Worm (Caenorhabditis elegans): ENCODE results near the gene cyd-1.
A peak's percentile ranks its signal among the peaks of the same experiment; 100 is the strongest.

The cyd-1 gene

DNA sequence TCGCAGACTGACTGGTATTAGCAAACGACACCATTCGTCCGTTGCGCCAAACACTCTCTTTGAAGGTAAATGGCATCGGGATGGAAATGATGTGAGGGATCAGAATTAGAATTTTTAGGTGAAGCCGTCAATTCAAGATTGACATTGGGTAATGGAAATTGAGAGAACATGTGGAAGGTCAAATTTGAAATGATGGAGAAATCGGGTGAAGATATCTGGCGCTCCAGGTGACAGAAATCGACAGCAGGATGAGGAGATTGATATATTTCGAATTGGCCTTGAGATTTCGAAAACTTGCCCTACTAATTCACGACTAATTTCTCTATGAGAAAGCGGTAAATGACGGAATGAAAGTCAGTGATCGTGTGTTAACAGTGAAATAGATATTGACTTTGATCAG, 42.2 kb downstream of the cyd-1 start:
- TF ChIP-seq lin-40 (tag; optimal IDR thresholded peaks at IDR 0.05) = no peak

DNA sequence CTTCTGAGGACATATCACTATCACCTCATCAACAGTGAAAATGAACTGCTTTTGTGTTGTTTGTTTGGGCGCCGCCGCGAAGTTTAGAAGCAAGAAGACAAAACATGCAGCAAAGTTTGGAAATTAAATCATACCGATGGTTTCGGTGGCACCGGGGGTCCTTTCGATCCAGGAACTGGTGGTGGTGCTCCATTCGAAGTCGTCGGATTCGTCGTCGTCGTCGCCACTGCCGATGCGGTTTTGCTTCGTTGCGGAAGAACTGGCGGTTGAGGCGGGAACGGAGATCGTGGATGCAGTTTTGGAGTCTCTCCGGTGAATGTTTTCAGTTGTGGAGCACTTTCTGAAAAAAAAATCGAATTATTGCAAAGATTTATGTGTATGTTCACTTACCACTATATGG, 43.1 kb downstream of the cyd-1 start:
- TF ChIP-seq zfh-2 (GFP tag; conservative IDR thresholded peaks at IDR 0.05) = peak; percentile 51; the same call in 1 of the 2 replicates
- TF ChIP-seq fkh-3 (tag; optimal IDR thresholded peaks at IDR 0.05) = no peak
- no peak for TF ChIP-seq sdz-38 (tag; optimal IDR thresholded peaks at IDR 0.05)

DNA sequence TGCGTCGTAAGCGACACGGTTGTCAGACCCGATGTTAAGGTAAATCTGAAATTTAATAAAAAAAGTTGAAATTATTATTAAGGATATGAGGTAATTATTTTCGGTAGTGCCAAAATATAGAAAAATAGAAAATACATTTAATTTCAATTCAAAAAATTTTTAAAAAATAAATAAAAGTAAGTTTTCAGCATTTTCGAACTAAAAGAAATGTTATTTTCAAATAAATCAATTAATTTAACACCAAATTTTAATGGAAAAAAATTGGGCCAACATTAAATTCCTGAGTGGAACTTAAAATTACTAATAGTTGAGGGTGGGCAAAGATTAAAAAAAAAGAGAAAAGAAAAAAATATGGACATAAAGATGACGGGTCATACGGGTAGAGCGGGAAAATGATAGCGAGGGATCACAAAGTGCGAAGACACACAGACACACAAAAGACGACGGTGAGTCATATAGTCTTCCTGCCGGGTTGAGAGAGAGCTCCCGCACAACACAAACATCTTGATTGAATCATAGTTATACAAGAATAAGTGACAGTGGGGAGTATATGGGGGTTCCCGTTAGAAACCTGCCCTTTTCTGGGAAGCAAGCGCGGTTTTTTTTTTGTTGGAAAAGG, 45.5 kb downstream of the cyd-1 start, which contains the start of gene max-2:
TSS of gene max-2 (minus strand) at position 51 of the 619 bp plus-strand sequence.
- no peak for TF ChIP-seq madf-8 (GFP tag; conservative IDR thresholded peaks at IDR 0.05)
- TF ChIP-seq ztf-25 (GFP tag; IDR thresholded peaks at IDR 0.05) = no peak
- TF ChIP-seq athp-1 (tag; optimal IDR thresholded peaks at IDR 0.05) = no peak
- no peak for TF ChIP-seq nhr-27 (tag; optimal IDR thresholded peaks at IDR 0.05)
- no peak for TF ChIP-seq K12H6.12 (tag; optimal IDR thresholded peaks at IDR 0.05)
- TF ChIP-seq nhr-80 (tag; optimal IDR thresholded peaks at IDR 0.05) = peak; percentile 66
- TF ChIP-seq F37B4.10 (GFP tag; IDR thresholded peaks at IDR 0.05) = no peak
- no peak for TF ChIP-seq cebp-1 (GFP tag; IDR thresholded peaks at IDR 0.05)
- TF ChIP-seq cebp-1 (tag; optimal IDR thresholded peaks at IDR 0.05) = peak; percentile 27
- TF ChIP-seq mxl-1 (tag; optimal IDR thresholded peaks at IDR 0.05) = no peak
- no peak for TF ChIP-seq aptf-3 (GFP tag; IDR thresholded peaks at IDR 0.05)
- no peak for TF ChIP-seq let-607 (tag; optimal IDR thresholded peaks at IDR 0.05)
- TF ChIP-seq dpl-1 (GFP tag; optimal IDR thresholded peaks at IDR 0.05) = no peak
- TF ChIP-seq nhr-90 (tag; optimal IDR thresholded peaks at IDR 0.05) = no peak
- TF ChIP-seq fkh-3 (tag; optimal IDR thresholded peaks at IDR 0.05) = no peak
- no peak for TF ChIP-seq attf-6 (GFP tag; IDR thresholded peaks at IDR 0.05)
- TF ChIP-seq bed-2 (GFP tag; IDR thresholded peaks at IDR 0.05) = no peak
- TF ChIP-seq ztf-18 (tag; optimal IDR thresholded peaks at IDR 0.05) = no peak
- TF ChIP-seq xnd-1 (tag; optimal IDR thresholded peaks at IDR 0.05) = no peak
- no peak for TF ChIP-seq ZK185.1 (tag; optimal IDR thresholded peaks at IDR 0.05; ENCODE audit: poor library complexity, severe bottlenecking)
- no peak for TF ChIP-seq akir-1 (GFP tag; optimal IDR thresholded peaks at IDR 0.05)
- TF ChIP-seq hmg-1.2 (GFP tag; IDR thresholded peaks at IDR 0.05) = peak; percentile 34; the same call in 1 of the 2 replicates
- peak; percentile 33; the same call in 1 of the 2 replicates for TF ChIP-seq dox-1 (GFP tag; IDR thresholded peaks at IDR 0.05)

DNA sequence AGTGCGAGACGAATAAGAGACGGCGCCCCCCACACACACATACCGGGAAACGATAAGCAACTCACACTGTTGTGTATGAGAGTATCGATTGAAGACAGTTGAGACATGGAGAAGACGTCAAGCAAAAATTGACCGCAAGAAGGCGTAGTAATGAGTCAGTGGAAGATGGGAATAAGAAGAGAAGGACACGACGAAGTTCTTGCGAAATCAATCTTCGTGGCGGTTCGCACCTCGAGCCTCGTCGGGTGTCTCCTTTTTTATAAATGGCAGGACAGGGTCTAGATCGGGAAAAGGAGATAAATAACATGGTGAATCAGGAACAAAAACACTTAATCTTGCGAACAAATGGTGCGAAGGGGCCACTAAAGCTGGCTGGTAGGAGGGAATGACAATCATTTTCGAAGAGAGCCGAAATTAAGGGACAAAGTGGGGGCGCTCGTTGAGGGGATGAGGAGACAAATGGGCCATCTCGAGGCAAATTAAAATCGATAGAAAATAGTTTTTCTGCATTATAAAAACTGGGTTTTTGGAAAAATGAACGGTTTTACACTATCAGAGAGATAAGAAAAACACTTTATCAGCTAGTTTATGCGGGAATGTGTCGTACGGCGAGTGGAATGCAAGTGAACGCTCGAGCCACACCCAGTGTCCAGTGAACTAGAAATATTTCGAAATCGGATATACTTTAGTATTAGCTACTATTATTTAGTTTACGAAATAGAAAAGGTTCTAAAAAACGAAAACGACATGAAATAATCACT, 49.1 kb downstream of the cyd-1 start:
- no peak for TF ChIP-seq B0019.2 (GFP tag; conservative IDR thresholded peaks at IDR 0.05)
- no peak for TF ChIP-seq ztf-25 (GFP tag; IDR thresholded peaks at IDR 0.05)
- TF ChIP-seq dox-1 (GFP tag; IDR thresholded peaks at IDR 0.05) = 0 out of 2 replicates have a peak, but pooled peaks have one; percentile 1
- no peak for TF ChIP-seq cebp-1 (GFP tag; IDR thresholded peaks at IDR 0.05)
- TF ChIP-seq cebp-1 (tag; optimal IDR thresholded peaks at IDR 0.05) = peak; percentile 64

DNA sequence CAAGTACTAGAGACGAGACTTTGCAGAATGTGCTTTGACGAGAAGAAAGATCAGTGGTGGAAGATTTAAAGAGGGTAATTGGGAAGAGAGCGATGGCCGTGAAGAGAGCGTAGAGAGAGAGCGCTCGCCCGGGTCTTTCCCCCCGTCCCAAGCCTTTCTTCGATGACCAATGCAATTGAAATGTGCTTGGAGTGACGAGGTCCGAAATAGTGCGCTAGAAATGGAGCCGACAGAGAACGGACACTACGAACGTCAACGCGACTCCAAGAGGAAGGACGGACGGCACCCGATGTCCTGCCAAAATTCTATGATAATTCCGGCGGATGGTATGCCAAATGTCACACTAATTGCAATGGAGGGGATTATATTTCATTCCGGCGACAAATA, 49.7 kb downstream of the cyd-1 start:
- TF ChIP-seq aptf-2 (GFP tag; conservative IDR thresholded peaks at IDR 0.05) (no peak), madf-10 (tag; optimal IDR thresholded peaks at IDR 0.05) (no peak), cebp-2 (GFP tag; IDR thresholded peaks at IDR 0.05) (no peak), zim-3 (tag; optimal IDR thresholded peaks at IDR 0.05) (no peak), madf-3 (GFP tag; IDR thresholded peaks at IDR 0.05) (0 out of 2 replicates have a peak, but pooled peaks have one; percentile 13), mcd-1 (GFP tag; IDR thresholded peaks at IDR 0.05) (no peak), hmg-1.2 (GFP tag; IDR thresholded peaks at IDR 0.05) (peak; percentile 33; the same call in 1 of the 2 replicates), sdz-38 (tag; optimal IDR thresholded peaks at IDR 0.05) (no peak), Y53F4B.3 (GFP tag; IDR thresholded peaks at IDR 0.05) (no peak), B0035.1 (tag; optimal IDR thresholded peaks at IDR 0.05) (no peak), F37B4.10 (GFP tag; IDR thresholded peaks at IDR 0.05) (no peak), egrh-3 (GFP tag; IDR thresholded peaks at IDR 0.05) (no peak), bed-1 (GFP tag; IDR thresholded peaks at IDR 0.05) (no peak), zfh-2 (GFP tag; conservative IDR thresholded peaks at IDR 0.05) (peak; percentile 61; the same call in 1 of the 2 replicates), egl-18 (GFP tag; IDR thresholded peaks at IDR 0.05) (no peak), madf-6 (GFP tag; IDR thresholded peaks at IDR 0.05) (no peak), attf-5 (GFP tag; optimal IDR thresholded peaks at IDR 0.05) (no peak), unc-62 (GFP tag; optimal IDR thresholded peaks at IDR 0.05) (no peak)

Data from whole organism, young adult.